Worm (Caenorhabditis elegans) whole organism, L4 larva: ENCODE measurements around the gene sdz-6.

Source experiments
- dmd-6 ChIP-seq: fragments of 200-800 bp; sonication (Bioruptor generic); IDR thresholded peaks from 2 replicates; pipeline ENCODE4 v1.3.6; 2022; ENCODE audit warnings: missing genetic modification reagents, missing genetic modification characterization, missing compliant biosample characterization
- nhr-76 ChIP-seq: fragments of 150-350 bp; optimal IDR thresholded peaks from 2 replicates; lab custom pipeline; 2014; ENCODE audit warnings: missing biosample characterization, missing genetic modification characterization
- nhr-77 ChIP-seq: fragments of 150-350 bp; optimal IDR thresholded peaks from 2 replicates; lab custom pipeline; 2014; ENCODE audit warnings: missing biosample characterization, missing genetic modification characterization
- ztf-11 ChIP-seq: fragments of 150-350 bp; optimal IDR thresholded peaks from 2 replicates; lab custom pipeline; 2014; ENCODE audit warnings: missing biosample characterization, missing genetic modification characterization

ce11 chrV:19370189-19370588, 49.8 kb downstream of the sdz-6 start, which contains the start of gene Y43F8A.1:
- no peak for TF ChIP-seq ztf-11 (tag; lab: Kevin White, UChicago)
- no peak for TF ChIP-seq nhr-77
- no peak for TF ChIP-seq nhr-76 (tag; lab: Kevin White, UChicago)
- no peak for TF ChIP-seq dmd-6 (GFP tag; lab: Robert Waterston, UW)
